Fruit fly (Drosophila melanogaster) whole organism, embryonic: ENCODE results near the gene CG31775.
A peak's percentile ranks its signal among the peaks of the same experiment; 100 is the strongest.

ENCODE experiments used
- CG10462 ChIP-seq: fragments of 200-800 bp; sonication (Bioruptor generic); optimal IDR thresholded peaks from 2 replicates; lab custom pipeline; 2016; ENCODE audit warnings: missing biosample characterization, missing genetic modification characterization
- CG12155 ChIP-seq: fragments of 200-800 bp; sonication (Bioruptor generic); optimal IDR thresholded peaks from 3 replicates; lab custom pipeline; 2016; ENCODE audit warnings: missing biosample characterization, missing genetic modification characterization
- CG12391 ChIP-seq: fragments of 200-800 bp; sonication (Bioruptor generic); optimal IDR thresholded peaks from 3 replicates; lab custom pipeline; 2018; ENCODE audit warnings: missing biosample characterization, mild to moderate bottlenecking, missing genetic modification characterization, moderate library complexity
- CG12659 ChIP-seq: fragments of 200-800 bp; sonication (Bioruptor generic); optimal IDR thresholded peaks from 3 replicates; lab custom pipeline; 2017; ENCODE audit warnings: mild to moderate bottlenecking, missing biosample characterization, missing genetic modification reagents, missing genetic modification characterization
- CG15269 ChIP-seq: fragments of 200-800 bp; sonication (Bioruptor generic); optimal IDR thresholded peaks from 2 replicates; lab custom pipeline; 2018; ENCODE audit warnings: missing biosample characterization, mild to moderate bottlenecking, missing genetic modification characterization, moderate library complexity
- CG17328 ChIP-seq: fragments of 200-800 bp; sonication (Bioruptor generic); IDR thresholded peaks from 2 replicates; pipeline ENCODE4 v1.3.6; 2022; ENCODE audit warnings: missing biosample characterization, missing genetic modification characterization
- CG17359 ChIP-seq: fragments of 200-800 bp; sonication (Bioruptor generic); optimal IDR thresholded peaks from 3 replicates; lab custom pipeline; 2018; ENCODE audit warnings: missing biosample characterization, mild to moderate bottlenecking, missing genetic modification characterization, moderate library complexity
- CG17385 ChIP-seq: fragments of 200-800 bp; sonication (Bioruptor generic); optimal IDR thresholded peaks from 3 replicates; lab custom pipeline; 2018; ENCODE audit warnings: missing biosample characterization, mild to moderate bottlenecking, missing genetic modification characterization
- CG18619 ChIP-seq: fragments of 200-800 bp; sonication (Bioruptor generic); optimal IDR thresholded peaks from 3 replicates; lab custom pipeline; 2017; ENCODE audit warnings: missing biosample characterization, mild to moderate bottlenecking, missing genetic modification characterization
- CG2202 ChIP-seq: fragments of 200-800 bp; sonication (Bioruptor generic); optimal IDR thresholded peaks from 2 replicates; lab custom pipeline; 2018; ENCODE audit warnings: missing biosample characterization, mild to moderate bottlenecking, missing genetic modification characterization
- CG2875 ChIP-seq: fragments of 200-800 bp; sonication (Bioruptor generic); optimal IDR thresholded peaks from 2 replicates; lab custom pipeline; 2017; ENCODE audit warnings: missing biosample characterization, mild to moderate bottlenecking, missing genetic modification characterization, missing genetic modification reagents
- CG31365 ChIP-seq: fragments of 200-800 bp; sonication (Bioruptor generic); optimal IDR thresholded peaks from 2 replicates; lab custom pipeline; 2018; ENCODE audit warnings: missing biosample characterization, mild to moderate bottlenecking, missing genetic modification characterization
- CG32767 ChIP-seq: fragments of 200-800 bp; sonication (Bioruptor generic); IDR thresholded peaks from 2 replicates; pipeline ENCODE4 v1.3.6; 2022; ENCODE audit warnings: missing biosample characterization, missing genetic modification characterization
- CG4282 ChIP-seq: fragments of 200-800 bp; sonication (Bioruptor generic); optimal IDR thresholded peaks from 2 replicates; lab custom pipeline; 2016; ENCODE audit warnings: missing biosample characterization, missing genetic modification characterization
- CG5953 ChIP-seq: fragments of 200-800 bp; sonication (Bioruptor generic); IDR thresholded peaks from 2 replicates; pipeline ENCODE4 v1.3.6; 2022; ENCODE audit warnings: missing biosample characterization, missing genetic modification characterization
- CG8388 ChIP-seq: fragments of 200-800 bp; sonication (Bioruptor generic); optimal IDR thresholded peaks from 2 replicates; lab custom pipeline; 2019; ENCODE audit warnings: missing biosample characterization, mild to moderate bottlenecking, missing genetic modification characterization, moderate library complexity
- CoRest ChIP-seq: fragments of 200-800 bp; sonication (Bioruptor generic); optimal IDR thresholded peaks from 3 replicates; lab custom pipeline; 2018; ENCODE audit warnings: missing biosample characterization, mild to moderate bottlenecking, missing genetic modification characterization, moderate library complexity
- D19A ChIP-seq: fragments of 200-800 bp; optimal IDR thresholded peaks from 3 replicates; lab custom pipeline; 2019; ENCODE audit warnings: missing biosample characterization, mild to moderate bottlenecking, missing genetic modification characterization, moderate library complexity
- D19B ChIP-seq: fragments of 200-800 bp; sonication (Bioruptor generic); optimal IDR thresholded peaks from 2 replicates; lab custom pipeline; 2017; ENCODE audit warnings: missing biosample characterization, mild to moderate bottlenecking, missing genetic modification characterization
- E2f2 ChIP-seq: fragments of 200-800 bp; sonication (Bioruptor generic); IDR thresholded peaks from 2 replicates; pipeline ENCODE4 v1.3.6; 2022; ENCODE audit warnings: missing biosample characterization, missing genetic modification characterization
- Hr3 ChIP-seq: fragments of 200-800 bp; sonication (Bioruptor generic); optimal IDR thresholded peaks from 3 replicates; lab custom pipeline; 2016; ENCODE audit warnings: missing biosample characterization, missing genetic modification characterization
- Nf-YA ChIP-seq: fragments of 200-800 bp; sonication (Bioruptor generic); IDR thresholded peaks from 2 replicates; pipeline ENCODE4 v1.3.6; 2022; ENCODE audit warnings: missing biosample characterization, missing genetic modification characterization
- Sox100B ChIP-seq: fragments of 200-800 bp; sonication (Bioruptor generic); optimal IDR thresholded peaks from 3 replicates; lab custom pipeline; 2018; ENCODE audit warnings: missing biosample characterization, mild to moderate bottlenecking, missing genetic modification characterization
- Ssrp ChIP-seq: fragments of 200-800 bp; sonication (Bioruptor generic); optimal IDR thresholded peaks from 2 replicates; lab custom pipeline; 2018; ENCODE audit warnings: missing biosample characterization, mild to moderate bottlenecking, missing genetic modification characterization, moderate library complexity
- Vsx1 ChIP-seq: fragments of 200-800 bp; sonication (Bioruptor generic); optimal IDR thresholded peaks from 2 replicates; lab custom pipeline; 2017; ENCODE audit warnings: missing biosample characterization, mild to moderate bottlenecking, missing genetic modification characterization, missing genetic modification reagents
- ato ChIP-seq: fragments of 200-800 bp; sonication (Bioruptor generic); IDR thresholded peaks from 2 replicates; pipeline ENCODE4 v1.3.6; 2022; ENCODE audit warnings: missing biosample characterization, missing genetic modification characterization; ENCODE audit not compliant: partially characterized antibody
- bsh ChIP-seq, 2 experiments: fragments of 200-800 bp; sonication (Bioruptor generic); optimal IDR thresholded peaks; 2 replicates each; lab custom pipeline; 2017 to 2018; ENCODE audit warnings: mild to moderate bottlenecking in 2 of 2, missing biosample characterization in 2 of 2, missing genetic modification characterization in 2 of 2, moderate library complexity in 1 of 2
- chif ChIP-seq, 2 experiments: fragments of 200-800 bp; sonication (Bioruptor generic); optimal IDR thresholded peaks; 3 replicates each; lab custom pipeline; 2016; ENCODE audit warnings: missing biosample characterization in 2 of 2, missing genetic modification characterization in 2 of 2
- chn ChIP-seq: fragments of 200-800 bp; sonication (Bioruptor generic); optimal IDR thresholded peaks from 2 replicates; lab custom pipeline; 2016; ENCODE audit warnings: missing biosample characterization, missing genetic modification characterization
- ci ChIP-seq: fragments of 200-800 bp; sonication (Bioruptor generic); IDR thresholded peaks from 3 replicates; pipeline ENCODE4 v1.3.6; 2022; ENCODE audit warnings: missing biosample characterization, missing genetic modification characterization
- crp ChIP-seq, 2 experiments: fragments of 200-800 bp; sonication (Bioruptor generic); optimal IDR thresholded peaks; 2 replicates in 1 of 2; 3 replicates in 1 of 2; lab custom pipeline; 2017; ENCODE audit warnings: missing biosample characterization in 2 of 2, missing genetic modification characterization in 2 of 2, mild to moderate bottlenecking in 1 of 2, moderate library complexity in 1 of 2
- dati ChIP-seq: fragments of 200-800 bp; sonication (Bioruptor generic); IDR thresholded peaks from 2 replicates; pipeline ENCODE4 v1.3.6; 2022; ENCODE audit warnings: missing biosample characterization, missing genetic modification characterization
- dmrt11E ChIP-seq: fragments of 200-800 bp; sonication (Bioruptor generic); optimal IDR thresholded peaks from 3 replicates; lab custom pipeline; 2018; ENCODE audit warnings: missing biosample characterization, mild to moderate bottlenecking, missing genetic modification characterization, moderate library complexity
- dysf ChIP-seq: fragments of 200-800 bp; sonication (Bioruptor generic); IDR thresholded peaks from 3 replicates; pipeline ENCODE4 v1.3.6; 2022; ENCODE audit warnings: missing biosample characterization, missing genetic modification characterization
- emc ChIP-seq: fragments of 200-800 bp; sonication (Bioruptor generic); optimal IDR thresholded peaks from 2 replicates; lab custom pipeline; 2016; ENCODE audit warnings: missing biosample characterization, missing genetic modification characterization
- esg ChIP-seq: fragments of 200-800 bp; sonication (Bioruptor generic); conservative IDR thresholded peaks from 2 replicates; pipeline ENCODE4 v1.3.6; 2022; ENCODE audit warnings: missing biosample characterization, missing genetic modification characterization
- gcm ChIP-seq: fragments of 200-800 bp; sonication (Bioruptor generic); optimal IDR thresholded peaks from 2 replicates; lab custom pipeline; 2019; ENCODE audit warnings: missing biosample characterization, mild to moderate bottlenecking, missing genetic modification characterization, moderate library complexity
- gsb-n ChIP-seq: fragments of 200-800 bp; sonication (Bioruptor generic); optimal IDR thresholded peaks from 3 replicates; lab custom pipeline; 2018; ENCODE audit warnings: missing biosample characterization, mild to moderate bottlenecking, missing genetic modification characterization
- her ChIP-seq: fragments of 200-800 bp; sonication (Bioruptor generic); optimal IDR thresholded peaks from 2 replicates; lab custom pipeline; 2016; ENCODE audit warnings: missing biosample characterization, missing genetic modification characterization
- hkb ChIP-seq, 2 experiments: fragments of 200-800 bp in 1 of 2; fragments of >200 bp in 1 of 2; sonication (Bioruptor generic) in 1 of 2; IDR thresholded peaks in 1 of 2; optimal IDR thresholded peaks in 1 of 2; 2 replicates each; pipeline versions ENCODE4 v1.3.6 to Lab custom; 2017 to 2022; ENCODE audit warnings: missing biosample characterization in 1 of 2, missing genetic modification characterization in 1 of 2
- nmo ChIP-seq: fragments of 200-800 bp; sonication (Bioruptor generic); optimal IDR thresholded peaks from 2 replicates; lab custom pipeline; 2018; ENCODE audit warnings: missing biosample characterization, mild to moderate bottlenecking, missing genetic modification characterization, moderate library complexity
- sens-2 ChIP-seq: fragments of 200-800 bp; sonication (Bioruptor generic); IDR thresholded peaks from 2 replicates; pipeline ENCODE4 v1.3.6; 2022; ENCODE audit warnings: missing biosample characterization, missing genetic modification characterization
- slou ChIP-seq: fragments of 200-800 bp; sonication (Bioruptor generic); optimal IDR thresholded peaks from 3 replicates; lab custom pipeline; 2016; ENCODE audit warnings: missing biosample characterization, missing genetic modification characterization
- sr ChIP-seq: fragments of 200-800 bp; sonication (Bioruptor generic); IDR thresholded peaks from 3 replicates; pipeline ENCODE4 v1.3.6; 2022; ENCODE audit warnings: missing biosample characterization, missing genetic modification characterization
- ssp ChIP-seq: fragments of 200-800 bp; sonication (Bioruptor generic); IDR thresholded peaks from 2 replicates; pipeline ENCODE4 v1.3.6; 2022; ENCODE audit warnings: missing biosample characterization, missing genetic modification characterization
- tgo ChIP-seq: fragments of 200-800 bp; sonication (Bioruptor generic); IDR thresholded peaks from 3 replicates; pipeline ENCODE4 v1.3.6; 2022; ENCODE audit warnings: missing biosample characterization, missing genetic modification characterization
- tin ChIP-seq: fragments of 200-800 bp; sonication (Bioruptor generic); optimal IDR thresholded peaks from 3 replicates; lab custom pipeline; 2016; ENCODE audit warnings: missing biosample characterization, missing genetic modification characterization
- usp ChIP-seq: fragments of >200 bp; optimal IDR thresholded peaks from 2 replicates; lab custom pipeline; 2017; ENCODE audit warnings: missing biosample characterization, missing genetic modification characterization

Gene CG31775

DNA sequence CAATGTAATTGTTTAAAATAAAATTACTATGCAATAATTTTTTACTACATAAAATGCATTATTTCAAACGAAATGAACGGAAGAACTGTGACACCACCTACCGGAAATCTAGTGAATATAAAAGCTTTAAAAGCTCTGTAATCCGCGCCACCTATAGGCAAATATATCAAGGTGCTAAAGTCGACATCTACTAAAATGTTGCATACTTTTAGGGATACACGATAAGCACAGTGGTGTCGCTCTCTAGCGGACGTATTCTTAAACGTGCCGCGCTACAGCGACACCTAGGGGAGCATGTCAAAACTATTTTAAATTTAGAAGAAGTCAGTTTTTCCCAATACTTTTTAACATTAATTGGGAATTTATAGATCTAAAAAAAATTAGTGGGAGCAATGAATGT is 31.4 kb downstream of the CG31775 start (continued):
- TF ChIP-seq ssp (GFP tag; lab: Robert Waterston, UW) (peak; percentile 64), sr (GFP tag; lab: Robert Waterston, UW) (peak; percentile 43; the same call in 1 of the 3 replicates), ato (GFP tag; lab: Robert Waterston, UW) (peak; percentile 53; the same call in 1 of the 2 replicates), chif (GFP tag; optimal IDR thresholded peaks at IDR 0.05; lab: Kevin White, UChicago) (peak; percentile 65 to 88)

DNA sequence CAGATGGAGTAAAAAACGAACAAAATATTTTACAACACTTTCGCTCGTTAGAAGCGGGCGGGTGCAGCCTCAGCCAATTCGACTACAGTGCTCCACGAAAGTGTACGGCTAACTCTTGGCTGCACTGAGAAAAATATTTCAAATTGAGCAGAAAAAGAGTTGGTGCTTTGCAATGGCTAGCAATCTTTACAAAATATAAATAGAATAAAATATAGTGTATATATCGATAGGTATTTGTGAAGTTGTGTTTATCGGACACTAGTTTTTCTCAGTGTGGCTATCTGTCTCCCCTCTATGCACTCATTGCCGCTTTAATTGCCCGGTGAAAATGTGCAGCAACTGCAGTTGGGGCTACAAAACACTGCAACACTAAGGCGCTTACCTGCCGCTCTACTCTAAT is 36.1 kb downstream of the CG31775 start:
- TF ChIP-seq slou = peak; percentile 19
- TF ChIP-seq CG15269 (tag; lab: Kevin White, UChicago) = peak; percentile 42
- TF ChIP-seq CG17328 (GFP tag; lab: Robert Waterston, UW) = peak; percentile 73
- 0 out of 2 replicates have a peak, but pooled peaks have one; percentile 47 for TF ChIP-seq CG32767 (GFP tag; lab: Robert Waterston, UW)
- peak in 1 of 2 experiments; percentile 85 for TF ChIP-seq bsh (GFP tag; optimal IDR thresholded peaks at IDR 0.05; lab: Kevin White, UChicago)
- no peak for TF ChIP-seq hkb (optimal IDR thresholded peaks at IDR 0.05; lab: Kevin White, UChicago)
- TF ChIP-seq hkb (GFP tag; IDR thresholded peaks at IDR 0.05; lab: Robert Waterston, UW) = 0 out of 2 replicates have a peak, but pooled peaks have one; percentile 26
- TF ChIP-seq E2f2 (GFP tag; lab: Robert Waterston, UW) = peak; percentile 39; the same call in 1 of the 2 replicates
- peak; percentile 91 for TF ChIP-seq ci
- peak; percentile 78 for TF ChIP-seq Ssrp (tag; lab: Kevin White, UChicago)
- TF ChIP-seq usp (GFP tag; lab: Kevin White, UChicago) = no peak
- TF ChIP-seq CG12391 (tag; lab: Kevin White, UChicago) = peak; percentile 73
- TF ChIP-seq CG5953 (GFP tag; lab: Robert Waterston, UW) = peak; percentile 54
- TF ChIP-seq emc (GFP tag; lab: Kevin White, UChicago) = no peak
- peak; percentile 25 for TF ChIP-seq CG10462 (GFP tag; lab: Kevin White, UChicago)
- TF ChIP-seq CG4282 (GFP tag; lab: Kevin White, UChicago) = no peak
- no peak for TF ChIP-seq D19B (GFP tag; lab: Kevin White, UChicago)
- peak; percentile 31 for TF ChIP-seq gcm (GFP tag; lab: Kevin White, UChicago)
- peak; percentile 57 for TF ChIP-seq CoRest (tag; lab: Kevin White, UChicago)
- peak; percentile 59 for TF ChIP-seq D19A (tag; lab: Kevin White, UChicago)
- peak in 1 of 2 experiments; percentile 8 for TF ChIP-seq crp (GFP tag; optimal IDR thresholded peaks at IDR 0.05; lab: Kevin White, UChicago)
- peak; percentile 79 for TF ChIP-seq nmo (GFP tag; lab: Kevin White, UChicago)
- peak; percentile 31 for TF ChIP-seq CG18619
- TF ChIP-seq CG12659 = peak; percentile 24
- TF ChIP-seq Sox100B (GFP tag; lab: Kevin White, UChicago) = peak; percentile 19
- TF ChIP-seq dati (GFP tag; lab: Robert Waterston, UW) = no peak
- TF ChIP-seq Nf-YA (GFP tag; lab: Robert Waterston, UW) = 0 out of 2 replicates have a peak, but pooled peaks have one; percentile 53
- TF ChIP-seq gsb-n (tag; lab: Kevin White, UChicago) = peak; percentile 69
- no peak for TF ChIP-seq CG31365
- TF ChIP-seq Hr3 (GFP tag; lab: Kevin White, UChicago) = peak; percentile 72
- TF ChIP-seq dysf (GFP tag; lab: Robert Waterston, UW) = peak; percentile 66; the same call in 1 of the 3 replicates
- peak; percentile 57 for TF ChIP-seq esg (GFP tag; lab: Robert Waterston, UW)
- peak; percentile 36 for TF ChIP-seq CG2202
- TF ChIP-seq CG8388 (GFP tag; lab: Kevin White, UChicago) = peak; percentile 98
- TF ChIP-seq chn (GFP tag; lab: Kevin White, UChicago) = peak; percentile 5
- peak; percentile 10 for TF ChIP-seq CG12155 (GFP tag; lab: Kevin White, UChicago)
- TF ChIP-seq tgo (GFP tag; lab: Robert Waterston, UW) = peak; percentile 38; the same call in 2 of the 3 replicates
- peak; percentile 74 for TF ChIP-seq dmrt11E
- TF ChIP-seq Vsx1 (GFP tag; lab: Kevin White, UChicago) = peak; percentile 44
- peak; percentile 73 for TF ChIP-seq tin (GFP tag; lab: Kevin White, UChicago)
- no peak for TF ChIP-seq her (GFP tag; lab: Kevin White, UChicago)
- TF ChIP-seq CG17385 (GFP tag; lab: Kevin White, UChicago) = peak; percentile 37
- TF ChIP-seq CG17359 (tag; lab: Kevin White, UChicago) = no peak
- peak; percentile 61 for TF ChIP-seq CG2875
- TF ChIP-seq sens-2 (GFP tag; lab: Robert Waterston, UW) = peak; percentile 65; the same call in 1 of the 2 replicates
